Fruit fly (Drosophila melanogaster) whole organism, embryonic: ENCODE data around the gene SelT.

Experiments
- Antp ChIP-seq: fragments of 200-800 bp; sonication (Bioruptor generic); optimal IDR thresholded peaks from 3 replicates; lab custom pipeline; 2016; ENCODE audit warnings: missing biosample characterization, missing genetic modification characterization
- Awh ChIP-seq: fragments of 200-800 bp; sonication (Bioruptor generic); IDR thresholded peaks from 2 replicates; pipeline ENCODE4, ENCODE4 v1.3.6; 2022; ENCODE audit warnings: missing biosample characterization, missing genetic modification characterization
- CG10147 ChIP-seq: fragments of 200-800 bp; sonication (Bioruptor generic); optimal IDR thresholded peaks from 2 replicates; lab custom pipeline; 2019; ENCODE audit warnings: missing biosample characterization, mild to moderate bottlenecking, missing genetic modification characterization, moderate library complexity
- CG10543 ChIP-seq: fragments of 200-800 bp; sonication (Bioruptor generic); optimal IDR thresholded peaks from 3 replicates; lab custom pipeline; 2017; ENCODE audit warnings: missing biosample characterization, mild to moderate bottlenecking, missing genetic modification characterization, moderate library complexity
- CG11696 ChIP-seq: fragments of 200-800 bp; sonication (Bioruptor generic); IDR thresholded peaks from 2 replicates; pipeline ENCODE4 v1.3.6; 2022; ENCODE audit warnings: missing biosample characterization, missing genetic modification characterization
- CG11723 ChIP-seq: fragments of 200-800 bp; sonication (Bioruptor generic); optimal IDR thresholded peaks from 2 replicates; lab custom pipeline; 2017; ENCODE audit warnings: missing biosample characterization, mild to moderate bottlenecking, missing genetic modification characterization
- CG12104 ChIP-seq: fragments of 200-800 bp; sonication (Bioruptor generic); optimal IDR thresholded peaks from 3 replicates; lab custom pipeline; 2016; ENCODE audit warnings: missing biosample characterization, missing genetic modification characterization
- CG13296 ChIP-seq: fragments of 200-800 bp; sonication (Bioruptor generic); optimal IDR thresholded peaks from 3 replicates; lab custom pipeline; 2018; ENCODE audit warnings: missing biosample characterization, mild to moderate bottlenecking, missing genetic modification characterization
- CG13624 ChIP-seq: fragments of 200-800 bp; sonication (Bioruptor generic); optimal IDR thresholded peaks from 2 replicates; lab custom pipeline; 2016; ENCODE audit warnings: missing biosample characterization, missing genetic modification characterization
- CG14050 ChIP-seq: fragments of 200-800 bp; sonication (Bioruptor generic); IDR thresholded peaks from 3 replicates; pipeline ENCODE4 v1.3.6; 2022; ENCODE audit warnings: missing biosample characterization, missing genetic modification characterization
- CG15514 ChIP-seq: fragments of 200-800 bp; sonication (Bioruptor generic); optimal IDR thresholded peaks from 3 replicates; lab custom pipeline; 2017; ENCODE audit warnings: missing biosample characterization, missing genetic modification characterization, mild to moderate bottlenecking, moderate library complexity, missing genetic modification reagents
- CG15601 ChIP-seq: fragments of 200-800 bp; sonication (Bioruptor generic); optimal IDR thresholded peaks from 3 replicates; lab custom pipeline; 2019; ENCODE audit warnings: missing biosample characterization, mild to moderate bottlenecking, missing genetic modification characterization, moderate library complexity
- CG2889 ChIP-seq: fragments of 200-800 bp; sonication (Bioruptor generic); IDR thresholded peaks from 3 replicates; pipeline ENCODE4 v1.3.6; 2022; ENCODE audit warnings: missing biosample characterization, missing genetic modification characterization
- CG31441 ChIP-seq: fragments of 200-800 bp; sonication (Bioruptor generic); IDR thresholded peaks from 2 replicates; pipeline ENCODE4 v1.3.6; 2022; ENCODE audit warnings: missing biosample characterization, missing genetic modification characterization
- CG4707 ChIP-seq: fragments of 200-800 bp; sonication (Bioruptor generic); optimal IDR thresholded peaks from 2 replicates; lab custom pipeline; 2018; ENCODE audit warnings: missing biosample characterization, mild to moderate bottlenecking, missing genetic modification characterization, moderate library complexity
- CG5180 ChIP-seq: fragments of 200-800 bp; sonication (Bioruptor generic); optimal IDR thresholded peaks from 3 replicates; lab custom pipeline; 2017; ENCODE audit warnings: missing biosample characterization, missing genetic modification characterization, mild to moderate bottlenecking, moderate library complexity, missing genetic modification reagents
- CG6813 ChIP-seq: fragments of 200-800 bp; sonication (Bioruptor generic); optimal IDR thresholded peaks from 2 replicates; lab custom pipeline; 2017; ENCODE audit warnings: missing biosample characterization, missing genetic modification characterization, mild to moderate bottlenecking, moderate library complexity, missing genetic modification reagents
- CG8765 ChIP-seq: fragments of 200-800 bp; sonication (Bioruptor generic); IDR thresholded peaks from 2 replicates; pipeline ENCODE4 v1.3.6; 2022; ENCODE audit warnings: missing biosample characterization, missing genetic modification characterization
- CG9609 ChIP-seq: fragments of 200-800 bp; sonication (Bioruptor generic); optimal IDR thresholded peaks from 3 replicates; lab custom pipeline; 2016; ENCODE audit warnings: missing biosample characterization, missing genetic modification characterization
- CG9797 ChIP-seq: fragments of 200-800 bp; sonication (Bioruptor generic); optimal IDR thresholded peaks from 3 replicates; lab custom pipeline; 2018; ENCODE audit warnings: missing biosample characterization, mild to moderate bottlenecking, missing genetic modification characterization
- CHES-1-like ChIP-seq: fragments of 200-800 bp; sonication (Bioruptor generic); optimal IDR thresholded peaks from 2 replicates; lab custom pipeline; 2016; ENCODE audit warnings: missing biosample characterization, missing genetic modification characterization
- Elba2 ChIP-seq: fragments of 200-800 bp; sonication (Bioruptor generic); optimal IDR thresholded peaks from 3 replicates; lab custom pipeline; 2016; ENCODE audit warnings: missing biosample characterization, missing genetic modification characterization
- Ets97D ChIP-seq: fragments of 200-800 bp; sonication (Bioruptor generic); optimal IDR thresholded peaks from 3 replicates; lab custom pipeline; 2016; ENCODE audit warnings: missing biosample characterization, missing genetic modification characterization
- Hsf ChIP-seq: fragments of 200-800 bp; sonication (Bioruptor generic); optimal IDR thresholded peaks from 3 replicates; lab custom pipeline; 2016; ENCODE audit warnings: missing biosample characterization, missing genetic modification characterization
- Kr ChIP-seq: fragments of 200-800 bp; sonication (Bioruptor generic); optimal IDR thresholded peaks from 2 replicates; lab custom pipeline; 2017; ENCODE audit warnings: missing biosample characterization, mild to moderate bottlenecking, missing genetic modification characterization
- Oli ChIP-seq: fragments of 200-800 bp; sonication (Bioruptor generic); optimal IDR thresholded peaks from 2 replicates; lab custom pipeline; 2018; ENCODE audit warnings: missing biosample characterization, mild to moderate bottlenecking, missing genetic modification characterization, moderate library complexity
- Taf1 ChIP-seq: fragments of 200-800 bp; sonication (Bioruptor generic); IDR thresholded peaks from 2 replicates; pipeline ENCODE4 v1.3.6; 2022; ENCODE audit warnings: missing biosample characterization, missing genetic modification characterization
- Xrp1 ChIP-seq: fragments of 200-800 bp; sonication (Bioruptor generic); IDR thresholded peaks from 2 replicates; pipeline ENCODE4 v1.3.6; 2022; ENCODE audit warnings: missing biosample characterization, missing genetic modification characterization
- ab ChIP-seq: fragments of 200-800 bp; sonication (Bioruptor generic); optimal IDR thresholded peaks from 2 replicates; lab custom pipeline; 2016; ENCODE audit warnings: missing biosample characterization, missing genetic modification characterization
- ato ChIP-seq: fragments of 200-800 bp; sonication (Bioruptor generic); IDR thresholded peaks from 2 replicates; pipeline ENCODE4 v1.3.6; 2022; ENCODE audit warnings: missing biosample characterization, missing genetic modification characterization; ENCODE audit not compliant: partially characterized antibody
- bbx ChIP-seq: fragments of 200-800 bp; sonication (Bioruptor generic); IDR thresholded peaks from 2 replicates; pipeline ENCODE4 v1.3.6; 2022; ENCODE audit warnings: missing biosample characterization, missing genetic modification characterization; ENCODE audit not compliant: partially characterized antibody
- btn ChIP-seq: fragments of 200-800 bp; sonication (Bioruptor generic); optimal IDR thresholded peaks from 2 replicates; lab custom pipeline; 2016; ENCODE audit warnings: missing biosample characterization, missing genetic modification characterization
- cato ChIP-seq: fragments of 200-800 bp; sonication (Bioruptor generic); optimal IDR thresholded peaks from 2 replicates; lab custom pipeline; 2016; ENCODE audit warnings: missing biosample characterization, missing genetic modification characterization, borderline replicate concordance
- dpn ChIP-seq, 2 experiments: fragments of 200-800 bp; sonication (Bioruptor generic); optimal IDR thresholded peaks; 3 replicates each; lab custom pipeline; 2016; ENCODE audit warnings: missing biosample characterization in 2 of 2, missing genetic modification characterization in 2 of 2
- fd96Cb ChIP-seq: fragments of 200-800 bp; sonication (Bioruptor generic); optimal IDR thresholded peaks from 2 replicates; lab custom pipeline; 2018; ENCODE audit warnings: missing biosample characterization, mild to moderate bottlenecking, missing genetic modification characterization, moderate library complexity
- fru ChIP-seq: fragments of >200 bp; optimal IDR thresholded peaks from 2 replicates; lab custom pipeline; 2017
- grn ChIP-seq: fragments of 200-800 bp; sonication (Bioruptor generic); optimal IDR thresholded peaks from 3 replicates; lab custom pipeline; 2017; ENCODE audit warnings: missing biosample characterization, missing genetic modification characterization
- h ChIP-seq: fragments of >200 bp; optimal IDR thresholded peaks from 2 replicates; lab custom pipeline; 2017
- ham ChIP-seq: fragments of 200-800 bp; sonication (Bioruptor generic); IDR thresholded peaks from 2 replicates; pipeline ENCODE4 v1.3.6; 2022; ENCODE audit warnings: missing biosample characterization, missing genetic modification characterization
- inv ChIP-seq: fragments of 200-800 bp; sonication (Bioruptor generic); IDR thresholded peaks from 2 replicates; pipeline ENCODE4 v1.3.6; 2022; ENCODE audit warnings: missing biosample characterization, missing genetic modification characterization; ENCODE audit not compliant: partially characterized antibody
- kay ChIP-seq: fragments of 200-800 bp; sonication (Bioruptor generic); optimal IDR thresholded peaks from 2 replicates; lab custom pipeline; 2016; ENCODE audit warnings: missing biosample characterization, missing genetic modification characterization
- luna ChIP-seq: fragments of 200-800 bp; sonication (Bioruptor generic); optimal IDR thresholded peaks from 2 replicates; lab custom pipeline; 2016; ENCODE audit warnings: missing biosample characterization, missing genetic modification characterization
- nmo ChIP-seq: fragments of 200-800 bp; sonication (Bioruptor generic); optimal IDR thresholded peaks from 2 replicates; lab custom pipeline; 2018; ENCODE audit warnings: missing biosample characterization, mild to moderate bottlenecking, missing genetic modification characterization, moderate library complexity
- onecut ChIP-seq: fragments of 200-800 bp; sonication (Bioruptor generic); IDR thresholded peaks from 2 replicates; pipeline ENCODE4 v1.3.6; 2022; ENCODE audit warnings: missing biosample characterization, missing genetic modification characterization
- otp ChIP-seq: fragments of 200-800 bp; sonication (Bioruptor generic); IDR thresholded peaks from 3 replicates; pipeline ENCODE4, ENCODE4 v1.3.6; 2022; ENCODE audit warnings: missing biosample characterization, missing genetic modification characterization
- p53 ChIP-seq: fragments of 200-800 bp; sonication (Bioruptor generic); optimal IDR thresholded peaks from 2 replicates; lab custom pipeline; 2016; ENCODE audit warnings: missing biosample characterization, missing genetic modification characterization
- psq ChIP-seq: fragments of 200-800 bp; sonication (Bioruptor generic); optimal IDR thresholded peaks from 2 replicates; lab custom pipeline; 2017; ENCODE audit warnings: missing biosample characterization, missing genetic modification characterization
- sc ChIP-seq, 3 experiments: fragments of >200 bp in 2 of 3; fragments of 200-800 bp in 1 of 3; sonication (Bioruptor generic) in 1 of 3; optimal IDR thresholded peaks; 2 replicates in 2 of 3; 3 replicates in 1 of 3; lab custom pipeline; 2017; ENCODE audit warnings: mild to moderate bottlenecking in 1 of 3, missing biosample characterization in 1 of 3, missing genetic modification characterization in 1 of 3, missing genetic modification reagents in 1 of 3
- sisA ChIP-seq: fragments of 200-800 bp; sonication (Bioruptor generic); IDR thresholded peaks from 2 replicates; pipeline ENCODE4 v1.3.6; 2022; ENCODE audit warnings: missing biosample characterization, missing genetic modification characterization
- ttk ChIP-seq: fragments of 200-800 bp; sonication (Bioruptor generic); IDR thresholded peaks from 2 replicates; pipeline ENCODE4 v2.1.2; 2022; ENCODE audit warnings: missing biosample characterization, missing genetic modification characterization
- zen2 ChIP-seq: fragments of 200-800 bp; sonication (Bioruptor generic); IDR thresholded peaks from 3 replicates; pipeline ENCODE4 v1.3.6; 2022; ENCODE audit warnings: missing biosample characterization, missing genetic modification characterization; ENCODE audit not compliant: partially characterized antibody
- zf30C ChIP-seq: fragments of 200-800 bp; sonication (Bioruptor generic); optimal IDR thresholded peaks from 3 replicates; lab custom pipeline; 2018; ENCODE audit warnings: missing biosample characterization, mild to moderate bottlenecking, missing genetic modification characterization

Gene SelT

DNA sequence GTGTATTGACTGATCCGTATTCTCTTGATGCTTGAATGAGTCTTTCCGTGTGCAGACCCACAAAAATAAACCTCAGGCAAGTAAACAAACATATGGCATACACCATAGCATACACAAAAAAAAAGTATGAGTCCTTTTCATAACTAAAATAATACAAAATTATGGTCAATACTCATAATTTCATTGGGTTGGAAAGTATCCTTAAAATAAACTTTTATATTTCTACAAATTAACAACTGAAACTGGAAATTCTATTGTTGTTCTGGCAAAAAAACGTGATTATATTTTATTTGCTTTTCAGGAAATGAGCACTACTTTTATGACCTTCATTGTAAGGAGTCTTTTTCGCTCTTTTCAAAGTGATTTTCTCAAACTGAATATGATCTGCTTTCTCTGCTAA is 31.4 kb downstream of the SelT start (continued):
- TF ChIP-seq CG6813 (GFP tag; lab: Kevin White, UChicago) (no peak), btn (GFP tag; lab: Kevin White, UChicago) (no peak), zen2 (GFP tag; lab: Robert Waterston, UW) (no peak), nmo (peak; percentile 27), CG15601 (tag; lab: Kevin White, UChicago) (no peak), fd96Cb (tag; lab: Kevin White, UChicago) (peak; percentile 33), Hsf (GFP tag; lab: Kevin White, UChicago) (no peak), kay (GFP tag; lab: Kevin White, UChicago) (no peak), CG12104 (GFP tag; lab: Kevin White, UChicago) (no peak), CG8765 (GFP tag; lab: Robert Waterston, UW) (no peak), CG13624 (GFP tag; lab: Kevin White, UChicago) (no peak), onecut (no peak), CG11723 (no peak), CG14050 (no peak), psq (no peak), zf30C (peak; percentile 43), luna (no peak), Oli (tag; lab: Kevin White, UChicago) (peak; percentile 36), sc (optimal IDR thresholded peaks at IDR 0.05; lab: Kevin White, UChicago) (no peak), sc (GFP tag; optimal IDR thresholded peaks at IDR 0.05; lab: Kevin White, UChicago) (no peak), Ets97D (GFP tag; lab: Kevin White, UChicago) (no peak), dpn (GFP tag; optimal IDR thresholded peaks at IDR 0.05; lab: Kevin White, UChicago) (no peak), inv (GFP tag; lab: Robert Waterston, UW) (no peak), CG4707 (GFP tag; lab: Kevin White, UChicago) (no peak), CG10543 (GFP tag; lab: Kevin White, UChicago) (no peak), sisA (no peak), CG11696 (GFP tag; lab: Robert Waterston, UW) (peak; percentile 88), CHES-1-like (GFP tag; lab: Kevin White, UChicago) (no peak), otp (GFP tag; lab: Robert Waterston, UW) (no peak), CG5180 (GFP tag; lab: Kevin White, UChicago) (no peak), Kr (GFP tag; lab: Kevin White, UChicago) (no peak), CG2889 (no peak), Elba2 (GFP tag; lab: Kevin White, UChicago) (no peak), Awh (GFP tag; lab: Robert Waterston, UW) (no peak), CG9609 (GFP tag; lab: Kevin White, UChicago) (no peak), p53 (no peak), h (no peak), CG9797 (no peak), Antp (GFP tag; lab: Kevin White, UChicago) (no peak), ham (GFP tag; lab: Robert Waterston, UW) (no peak), Taf1 (GFP tag; lab: Robert Waterston, UW) (no peak), CG10147 (GFP tag; lab: Kevin White, UChicago) (no peak), bbx (no peak), fru (lab: Kevin White, UChicago) (no peak), grn (GFP tag; lab: Kevin White, UChicago) (no peak), CG15514 (no peak), Xrp1 (GFP tag; lab: Robert Waterston, UW) (peak; percentile 53; the same call in 1 of the 2 replicates), cato (GFP tag; lab: Kevin White, UChicago) (no peak), ab (GFP tag; lab: Kevin White, UChicago) (no peak), ato (no peak), ttk (GFP tag; lab: Robert Waterston, UW) (no peak), CG13296 (GFP tag; lab: Kevin White, UChicago) (no peak), CG31441 (GFP tag; lab: Robert Waterston, UW) (peak; percentile 41; the same call in 1 of the 2 replicates)
